Worm (Caenorhabditis elegans) whole organism, L4 larva: Measurements from ENCODE around the gene ugt-9.

Experiments
- F10B5.3 ChIP-seq: sonication (generic microtip); optimal IDR thresholded peaks from 2 replicates; lab custom pipeline; 2016; ENCODE audit warnings: mild to moderate bottlenecking, missing genetic modification characterization, missing compliant biosample characterization
- F26F4.8 ChIP-seq: fragments of 200-800 bp; sonication (Bioruptor generic); conservative IDR thresholded peaks from 2 replicates; pipeline ENCODE4 v1.3.6; 2022; ENCODE audit warnings: missing genetic modification characterization, missing compliant biosample characterization
- Y5F2A.4 ChIP-seq: fragments of 200-800 bp; sonication (Bioruptor generic); optimal IDR thresholded peaks from 2 replicates; lab custom pipeline; 2018; ENCODE audit warnings: mild to moderate bottlenecking, missing genetic modification characterization, missing compliant biosample characterization
- ceh-28 ChIP-seq: fragments of 150-350 bp; optimal IDR thresholded peaks from 2 replicates; lab custom pipeline; 2014; ENCODE audit warnings: missing biosample characterization, missing genetic modification reagents, missing genetic modification characterization
- ceh-62 ChIP-seq: sonication (generic microtip); optimal IDR thresholded peaks from 2 replicates; lab custom pipeline; 2017; ENCODE audit warnings: missing biosample characterization, missing genetic modification characterization
- ceh-82 ChIP-seq: sonication (generic microtip); optimal IDR thresholded peaks from 2 replicates; lab custom pipeline; 2017; ENCODE audit warnings: missing biosample characterization, missing genetic modification characterization
- ces-1 ChIP-seq: fragments of 150-350 bp; sonication (generic microtip); optimal IDR thresholded peaks from 4 replicates; lab custom pipeline; 2014; ENCODE audit warnings: missing biosample characterization, missing genetic modification reagents, missing genetic modification characterization
- ctbp-1 ChIP-seq: fragments of 200-800 bp; sonication (Bioruptor generic); IDR thresholded peaks from 2 replicates; pipeline ENCODE4 v1.3.6; 2022; ENCODE audit warnings: missing genetic modification reagents, missing genetic modification characterization, missing compliant biosample characterization
- daf-16 ChIP-seq, 3 experiments: sonication (generic microtip); optimal IDR thresholded peaks; 2 replicates each; lab custom pipeline; 2016 to 2017; ENCODE audit warnings: missing genetic modification characterization in 3 of 3, missing genetic modification reagents in 3 of 3, mild to moderate bottlenecking in 2 of 3, missing compliant biosample characterization in 2 of 3, missing biosample characterization in 1 of 3, moderate library complexity in 1 of 3
- daf-19 ChIP-seq: fragments of 200-800 bp; sonication (Bioruptor generic); conservative IDR thresholded peaks from 2 replicates; pipeline ENCODE4 v1.3.6; 2022; ENCODE audit warnings: missing genetic modification characterization, missing compliant biosample characterization
- dmd-6 ChIP-seq: fragments of 200-800 bp; sonication (Bioruptor generic); IDR thresholded peaks from 2 replicates; pipeline ENCODE4 v1.3.6; 2022; ENCODE audit warnings: missing genetic modification reagents, missing genetic modification characterization, missing compliant biosample characterization
- dpl-1 ChIP-seq: fragments of 150-350 bp; optimal IDR thresholded peaks from 2 replicates; lab custom pipeline; 2014; ENCODE audit warnings: missing biosample characterization, missing genetic modification reagents, missing genetic modification characterization
- duxl-1 ChIP-seq: sonication (generic microtip); optimal IDR thresholded peaks from 2 replicates; lab custom pipeline; 2016; ENCODE audit warnings: mild to moderate bottlenecking, missing genetic modification characterization, moderate library complexity, missing compliant biosample characterization; ENCODE audit not compliant: poor library complexity
- dve-1 ChIP-seq: sonication (generic microtip); optimal IDR thresholded peaks from 2 replicates; lab custom pipeline; 2017; ENCODE audit warnings: antibody characterized with exemption, mild to moderate bottlenecking, missing genetic modification characterization, missing compliant biosample characterization; ENCODE audit not compliant: insufficient read depth
- egl-27 ChIP-seq: sonication (generic microtip); optimal IDR thresholded peaks from 3 replicates; lab custom pipeline; 2017; ENCODE audit warnings: missing biosample characterization, missing genetic modification reagents, missing genetic modification characterization
- gei-8 ChIP-seq: fragments of 200-800 bp; sonication (Bioruptor generic); optimal IDR thresholded peaks from 2 replicates; lab custom pipeline; 2018; ENCODE audit warnings: mild to moderate bottlenecking, missing genetic modification characterization, missing compliant biosample characterization
- hif-1 ChIP-seq, 2 experiments: sonication (generic microtip); optimal IDR thresholded peaks; 2 replicates each; lab custom pipeline; 2016 to 2017; ENCODE audit warnings: missing compliant biosample characterization in 2 of 2, missing genetic modification characterization in 2 of 2, missing genetic modification reagents in 2 of 2, missing genotype in 2 of 2, mild to moderate bottlenecking in 1 of 2
- hlh-11 ChIP-seq: fragments of 200-800 bp; sonication (Bioruptor generic); optimal IDR thresholded peaks from 2 replicates; lab custom pipeline; 2018; ENCODE audit warnings: mild to moderate bottlenecking, missing genetic modification characterization, missing compliant biosample characterization
- hlh-30 ChIP-seq: sonication (generic microtip); optimal IDR thresholded peaks from 2 replicates; lab custom pipeline; 2017; ENCODE audit warnings: antibody characterized with exemption, mild to moderate bottlenecking, missing genetic modification characterization, missing compliant biosample characterization; ENCODE audit not compliant: insufficient read depth
- hmg-1.1 ChIP-seq: fragments of 200-800 bp; sonication (Bioruptor generic); IDR thresholded peaks from 2 replicates; pipeline ENCODE4 v1.3.6; 2022; ENCODE audit warnings: missing genetic modification reagents, missing genetic modification characterization, missing compliant biosample characterization
- lin-1 ChIP-seq: fragments of 200-800 bp; sonication (Bioruptor generic); IDR thresholded peaks from 2 replicates; pipeline ENCODE4 v1.3.6; 2022; ENCODE audit warnings: missing genetic modification reagents, missing genetic modification characterization, missing compliant biosample characterization
- lin-29 ChIP-seq: fragments of 200-800 bp; sonication (Bioruptor generic); IDR thresholded peaks from 2 replicates; pipeline ENCODE4 v1.3.6; 2022; ENCODE audit warnings: missing genetic modification reagents, missing genetic modification characterization, missing compliant biosample characterization
- lin-38 ChIP-seq: fragments of 200-800 bp; sonication (Bioruptor generic); IDR thresholded peaks from 2 replicates; pipeline ENCODE4 v1.3.6; 2022; ENCODE audit warnings: missing genetic modification reagents, missing genetic modification characterization, missing compliant biosample characterization
- lir-3 ChIP-seq: sonication (generic microtip); optimal IDR thresholded peaks from 2 replicates; lab custom pipeline; 2016; ENCODE audit warnings: mild to moderate bottlenecking, missing genetic modification characterization, missing compliant biosample characterization
- lsy-2 ChIP-seq, 2 experiments: fragments of 150-350 bp in 1 of 2; sonication (generic microtip) in 1 of 2; optimal IDR thresholded peaks; 2 replicates each; lab custom pipeline; 2014 to 2017; ENCODE audit warnings: missing biosample characterization in 2 of 2, missing genetic modification characterization in 2 of 2
- mxl-2 ChIP-seq: fragments of 200-800 bp; sonication (Bioruptor generic); conservative IDR thresholded peaks from 2 replicates; pipeline ENCODE4 v1.3.6; 2022; ENCODE audit warnings: missing genetic modification reagents, missing genetic modification characterization, missing compliant biosample characterization
- mxl-3 ChIP-seq: fragments of 200-800 bp; sonication (Bioruptor generic); optimal IDR thresholded peaks from 2 replicates; lab custom pipeline; 2018; ENCODE audit warnings: mild to moderate bottlenecking, missing genetic modification characterization, missing compliant biosample characterization
- nhr-11 ChIP-seq: fragments of 150-350 bp; optimal IDR thresholded peaks from 2 replicates; lab custom pipeline; 2014; ENCODE audit warnings: missing biosample characterization, missing genetic modification characterization
- nhr-25 ChIP-seq: sonication (generic microtip); optimal IDR thresholded peaks from 2 replicates; lab custom pipeline; 2017; ENCODE audit warnings: missing genetic modification characterization, mild to moderate bottlenecking, missing compliant biosample characterization, antibody characterized with exemption, moderate library complexity, borderline replicate concordance; ENCODE audit not compliant: insufficient read depth
- nhr-28 ChIP-seq: fragments of 150-350 bp; optimal IDR thresholded peaks from 2 replicates; lab custom pipeline; 2014; ENCODE audit warnings: missing biosample characterization, missing genetic modification characterization
- nhr-42 ChIP-seq: fragments of 200-800 bp; sonication (Bioruptor generic); IDR thresholded peaks from 2 replicates; pipeline ENCODE4 v1.3.6; 2022; ENCODE audit warnings: missing genetic modification characterization, missing compliant biosample characterization
- saeg-2 ChIP-seq: fragments of 200-800 bp; sonication (Bioruptor generic); IDR thresholded peaks from 2 replicates; pipeline ENCODE4 v1.3.6; 2022; ENCODE audit warnings: missing genetic modification reagents, missing genetic modification characterization, missing compliant biosample characterization
- spr-1 ChIP-seq: sonication (generic microtip); optimal IDR thresholded peaks from 2 replicates; lab custom pipeline; 2016; ENCODE audit warnings: mild to moderate bottlenecking, missing genetic modification characterization, missing compliant biosample characterization
- tag-97 ChIP-seq: fragments of 200-800 bp; sonication (Bioruptor generic); IDR thresholded peaks from 2 replicates; pipeline ENCODE4 v1.3.6; 2022; ENCODE audit warnings: missing genetic modification characterization, missing compliant biosample characterization
- unc-130 ChIP-seq: sonication (generic microtip); optimal IDR thresholded peaks from 2 replicates; lab custom pipeline; 2016; ENCODE audit warnings: missing genetic modification reagents, missing genetic modification characterization, missing compliant biosample characterization
- unc-62 ChIP-seq, 3 experiments: fragments of 150-350 bp in 1 of 3; sonication (generic microtip); optimal IDR thresholded peaks in 2 of 3; peaks in 1 of 3; 1 replicate in 1 of 3; 2 replicates in 2 of 3; lab custom pipeline; 2014 to 2017; ENCODE audit warnings: missing biosample characterization in 3 of 3, missing genetic modification characterization in 3 of 3, missing genetic modification reagents in 3 of 3, missing genotype in 1 of 3
- vab-7 ChIP-seq: fragments of 200-800 bp; sonication (Bioruptor generic); IDR thresholded peaks from 2 replicates; pipeline ENCODE4 v1.3.6; 2022; ENCODE audit warnings: missing genetic modification reagents, missing genetic modification characterization, missing compliant biosample characterization
- zag-1 ChIP-seq: fragments of 150-350 bp; optimal IDR thresholded peaks from 2 replicates; lab custom pipeline; 2014; ENCODE audit warnings: missing biosample characterization, missing genetic modification characterization
- zfp-2 ChIP-seq: sonication (generic microtip); optimal IDR thresholded peaks from 2 replicates; lab custom pipeline; 2016; ENCODE audit warnings: mild to moderate bottlenecking, missing genetic modification characterization, missing compliant biosample characterization
- zfp-3 ChIP-seq: fragments of 200-800 bp; sonication (Bioruptor generic); conservative IDR thresholded peaks from 2 replicates; pipeline ENCODE4 v1.3.6; 2022; ENCODE audit warnings: missing genetic modification reagents, missing genetic modification characterization, missing compliant biosample characterization
- zip-2 ChIP-seq: fragments of 150-350 bp; optimal IDR thresholded peaks from 2 replicates; lab custom pipeline; 2014; ENCODE audit warnings: missing biosample characterization, missing genetic modification characterization

ugt-9 gene

ce11 chrV:4862737-4863136, 33.1 kb upstream of the ugt-9 start, which contains the start of gene C37H5.13 (continued):
- TF ChIP-seq tag-97 (no peak), gei-8 (no peak), nhr-25 (tag; lab: Kevin White, UChicago) (no peak), ceh-28 (tag; lab: Kevin White, UChicago) (no peak), daf-16 (GFP tag; optimal IDR thresholded peaks at IDR 0.05; lab: Kevin White, UChicago) (no peak), daf-16 (tag; optimal IDR thresholded peaks at IDR 0.05; lab: Kevin White, UChicago) (peak; percentile 42), ceh-82 (tag; lab: Kevin White, UChicago) (no peak), daf-19 (no peak), F26F4.8 (GFP tag; lab: Robert Waterston, UW) (no peak), nhr-28 (tag; lab: Kevin White, UChicago) (peak; percentile 98), unc-62 (GFP tag; optimal IDR thresholded peaks at IDR 0.05 in 1 of 2; lab: Kevin White, UChicago) (no peak), unc-62 (tag; optimal IDR thresholded peaks at IDR 0.05; lab: Kevin White, UChicago) (no peak), spr-1 (tag; lab: Kevin White, UChicago) (no peak), F10B5.3 (no peak), nhr-11 (peak; percentile 11), hlh-11 (tag; lab: Kevin White, UChicago) (no peak), hmg-1.1 (no peak), ctbp-1 (GFP tag; lab: Robert Waterston, UW) (no peak), Y5F2A.4 (no peak), lin-38 (GFP tag; lab: Robert Waterston, UW) (no peak), saeg-2 (GFP tag; lab: Robert Waterston, UW) (no peak), unc-130 (GFP tag; lab: Kevin White, UChicago) (no peak), hif-1 (tag; optimal IDR thresholded peaks at IDR 0.05; lab: Kevin White, UChicago) (peak in 1 of 2 experiments; percentile 2), vab-7 (GFP tag; lab: Robert Waterston, UW) (no peak), ceh-62 (tag; lab: Kevin White, UChicago) (no peak), dmd-6 (GFP tag; lab: Robert Waterston, UW) (no peak; the same call in 1 of the 2 replicates), hlh-30 (tag; lab: Kevin White, UChicago) (peak; percentile 48), mxl-2 (GFP tag; lab: Robert Waterston, UW) (no peak), zfp-2 (tag; lab: Kevin White, UChicago) (no peak), zag-1 (tag; lab: Kevin White, UChicago) (no peak), mxl-3 (GFP tag; lab: Kevin White, UChicago) (no peak), zip-2 (no peak), duxl-1 (no peak), lir-3 (tag; lab: Kevin White, UChicago) (no peak), dpl-1 (GFP tag; lab: Kevin White, UChicago) (no peak), zfp-3 (no peak), lsy-2 (tag; optimal IDR thresholded peaks at IDR 0.05; lab: Kevin White, UChicago) (peak in 1 of 2 experiments; percentile 19), nhr-42 (GFP tag; lab: Robert Waterston, UW) (no peak), ces-1 (GFP tag; lab: Kevin White, UChicago) (no peak), dve-1 (tag; lab: Kevin White, UChicago) (peak; percentile 45), egl-27 (tag; lab: Kevin White, UChicago) (no peak), lin-1 (GFP tag; lab: Robert Waterston, UW) (no peak), lin-29 (GFP tag; lab: Robert Waterston, UW) (no peak)
